Fruit fly (Drosophila melanogaster) S2 (cell line): Measurements from ENCODE around the gene hoe1.

Experiments
- CG8478 ChIP-seq: fragments of >200 bp; optimal IDR thresholded peaks from 2 replicates; lab custom pipeline; 2018
- CTCF ChIP-seq, 2 experiments: fragments of >200 bp; optimal IDR thresholded peaks; 2 replicates each; lab custom pipeline; 2018

- TF ChIP-seq CG8478 (no peak), CTCF (optimal IDR thresholded peaks at IDR 0.05; lab: Kevin White, UChicago) (no peak)
These were observed 38.6 kb downstream of the hoe1 start for dm6 chr2L:4893612-4894011.
